Fruit fly (Drosophila melanogaster): ENCODE data around the gene AP-2mu.

Gene AP-2mu

DNA sequence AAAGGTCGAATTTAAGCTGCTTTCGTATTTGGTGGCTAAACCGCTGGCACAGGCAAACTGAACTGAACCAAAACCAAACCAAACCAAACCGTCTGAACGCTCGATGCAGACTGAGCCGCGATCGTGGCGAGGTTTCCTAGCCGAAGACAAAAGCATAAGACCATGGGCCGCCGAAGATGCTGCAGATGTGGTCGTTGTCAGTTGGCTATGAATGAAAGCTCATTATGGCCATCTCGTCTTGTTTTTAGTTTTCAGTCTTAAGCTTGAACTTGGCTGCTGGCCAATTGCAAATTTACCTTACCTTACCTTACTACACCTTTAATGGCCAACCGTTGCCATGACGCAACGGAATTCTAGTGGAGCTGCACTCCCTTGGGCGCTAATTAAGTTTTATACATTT is 26.2 kb upstream of the AP-2mu start, which contains the start of gene CG13847:
Gene CG13847 (minus strand): TSS at position 101 of the 400 bp plus-strand sequence.
- no peak for TF ChIP-seq CG8301 (tag; optimal IDR thresholded peaks at IDR 0.05)
- no peak for TF ChIP-seq CG32121 (GFP tag; IDR thresholded peaks at IDR 0.05)
- no peak for TF ChIP-seq fd96Ca (GFP tag; IDR thresholded peaks at IDR 0.05)
- TF ChIP-seq CG4496 (GFP tag; IDR thresholded peaks at IDR 0.05) = no peak
- TF ChIP-seq Pif1A (GFP tag; optimal IDR thresholded peaks at IDR 0.05) = no peak
- no peak for TF ChIP-seq EcR (GFP tag; optimal IDR thresholded peaks at IDR 0.05)
- TF ChIP-seq Pif1B (GFP tag; optimal IDR thresholded peaks at IDR 0.05) = no peak
- no peak for TF ChIP-seq CG10348 (GFP tag; IDR thresholded peaks at IDR 0.05)

- no peak for TF ChIP-seq CG10348 (GFP tag; IDR thresholded peaks at IDR 0.05)
- no peak for TF ChIP-seq CG8159 (tag; optimal IDR thresholded peaks at IDR 0.05)
- no peak for TF ChIP-seq gl (tag; optimal IDR thresholded peaks at IDR 0.05)
- TF ChIP-seq Pif1A (GFP tag; optimal IDR thresholded peaks at IDR 0.05) = no peak
- no peak for TF ChIP-seq CG17806 (tag; optimal IDR thresholded peaks at IDR 0.05)
- no peak for TF ChIP-seq rn (GFP tag; IDR thresholded peaks at IDR 0.05)
- no peak for TF ChIP-seq CG15710 (tag; optimal IDR thresholded peaks at IDR 0.05)
- no peak for TF ChIP-seq CG13204 (GFP tag; optimal IDR thresholded peaks at IDR 0.05)
- TF ChIP-seq Pif1B (GFP tag; optimal IDR thresholded peaks at IDR 0.05) = no peak
- TF ChIP-seq D1 (tag; optimal IDR thresholded peaks at IDR 0.05) = no peak
- TF ChIP-seq EcR (GFP tag; optimal IDR thresholded peaks at IDR 0.05) = no peak
- TF ChIP-seq CG32121 (GFP tag; IDR thresholded peaks at IDR 0.05) = no peak
- no peak for TF ChIP-seq CG34367 (tag; optimal IDR thresholded peaks at IDR 0.05)
- no peak for TF ChIP-seq Ets98B (GFP tag; IDR thresholded peaks at IDR 0.05)
- TF ChIP-seq CG12605 (GFP tag; IDR thresholded peaks at IDR 0.05) = no peak
Measured at dm6 chr3R:22438301-22438700, 24.0 kb upstream of the AP-2mu start.

dm6 chr3R:22446493-22446892 is 15.8 kb upstream of the AP-2mu start, which contains the start of gene CG12499:
CG12499 (minus strand) TSS chr3R:22446587.
- TF ChIP-seq gl (tag; optimal IDR thresholded peaks at IDR 0.05) (no peak), CG4496 (GFP tag; IDR thresholded peaks at IDR 0.05) (no peak), Pif1A (GFP tag; optimal IDR thresholded peaks at IDR 0.05) (no peak), CG10348 (GFP tag; IDR thresholded peaks at IDR 0.05) (no peak), CG15710 (tag; optimal IDR thresholded peaks at IDR 0.05) (no peak), CG9948 (tag; optimal IDR thresholded peaks at IDR 0.05) (no peak), CG14655 (GFP tag; optimal IDR thresholded peaks at IDR 0.05) (no peak), fd96Ca (GFP tag; IDR thresholded peaks at IDR 0.05) (no peak), CG32121 (GFP tag; IDR thresholded peaks at IDR 0.05) (no peak), CG12605 (GFP tag; IDR thresholded peaks at IDR 0.05) (no peak), Ets98B (GFP tag; IDR thresholded peaks at IDR 0.05) (no peak), CG13204 (GFP tag; optimal IDR thresholded peaks at IDR 0.05) (no peak), EcR (GFP tag; optimal IDR thresholded peaks at IDR 0.05) (no peak), Snoo (tag; optimal IDR thresholded peaks at IDR 0.05) (no peak), CG8301 (tag; optimal IDR thresholded peaks at IDR 0.05) (no peak), D1 (tag; optimal IDR thresholded peaks at IDR 0.05) (no peak)

dm6 chr3R:22447195-22447873 is 14.9 kb upstream of the AP-2mu start, which contains the start of gene CG34288:
CG34288 (minus strand) TSS chr3R:22447263.
- TF ChIP-seq D1 (tag; optimal IDR thresholded peaks at IDR 0.05) (no peak), Ets98B (GFP tag; IDR thresholded peaks at IDR 0.05) (no peak), CG32121 (GFP tag; IDR thresholded peaks at IDR 0.05) (peak; percentile 7; the same call in 1 of the 2 replicates), rn (GFP tag; IDR thresholded peaks at IDR 0.05) (no peak), CG9948 (tag; optimal IDR thresholded peaks at IDR 0.05) (no peak), Pif1A (GFP tag; optimal IDR thresholded peaks at IDR 0.05) (no peak), Snoo (tag; optimal IDR thresholded peaks at IDR 0.05) (no peak), Pif1B (GFP tag; optimal IDR thresholded peaks at IDR 0.05) (peak; percentile 37), CG10348 (GFP tag; IDR thresholded peaks at IDR 0.05) (no peak), fd96Ca (GFP tag; IDR thresholded peaks at IDR 0.05) (peak; percentile 34; the same call in 1 of the 3 replicates), CG8301 (tag; optimal IDR thresholded peaks at IDR 0.05) (no peak), CG13204 (GFP tag; optimal IDR thresholded peaks at IDR 0.05) (no peak), CG15710 (tag; optimal IDR thresholded peaks at IDR 0.05) (no peak), CG12605 (GFP tag; IDR thresholded peaks at IDR 0.05) (no peak), CG4496 (GFP tag; IDR thresholded peaks at IDR 0.05) (no peak), CG14655 (GFP tag; optimal IDR thresholded peaks at IDR 0.05) (no peak)

dm6 chr3R:22447874-22448254 is 14.4 kb upstream of the AP-2mu start, which contains the start of gene CG34376:
CG34376 (plus strand) TSS chr3R:22448099.
- TF ChIP-seq Pif1A (GFP tag; optimal IDR thresholded peaks at IDR 0.05) (no peak), CG14655 (GFP tag; optimal IDR thresholded peaks at IDR 0.05) (no peak), Snoo (tag; optimal IDR thresholded peaks at IDR 0.05) (peak; percentile 24), EcR (GFP tag; optimal IDR thresholded peaks at IDR 0.05) (no peak), CG9948 (tag; optimal IDR thresholded peaks at IDR 0.05) (no peak), D1 (tag; optimal IDR thresholded peaks at IDR 0.05) (no peak), CG34367 (tag; optimal IDR thresholded peaks at IDR 0.05) (no peak), gl (tag; optimal IDR thresholded peaks at IDR 0.05) (no peak), CG12605 (GFP tag; IDR thresholded peaks at IDR 0.05) (peak; percentile 78), CG13204 (GFP tag; optimal IDR thresholded peaks at IDR 0.05) (no peak), CG8301 (tag; optimal IDR thresholded peaks at IDR 0.05) (no peak), CG8159 (tag; optimal IDR thresholded peaks at IDR 0.05) (peak; percentile 32), CG4496 (GFP tag; IDR thresholded peaks at IDR 0.05) (peak; percentile 80), Ets98B (GFP tag; IDR thresholded peaks at IDR 0.05) (peak; percentile 53; the same call in 1 of the 2 replicates), CG17806 (tag; optimal IDR thresholded peaks at IDR 0.05) (no peak), rn (GFP tag; IDR thresholded peaks at IDR 0.05) (peak; percentile 17; the same call in 1 of the 2 replicates), CG15710 (tag; optimal IDR thresholded peaks at IDR 0.05) (peak; percentile 8), CG32121 (GFP tag; IDR thresholded peaks at IDR 0.05) (peak; percentile 66), fd96Ca (GFP tag; IDR thresholded peaks at IDR 0.05) (0 out of 3 replicates have a peak, but pooled peaks have one; percentile 37), CG10348 (GFP tag; IDR thresholded peaks at IDR 0.05) (no peak), Pif1B (GFP tag; optimal IDR thresholded peaks at IDR 0.05) (peak; percentile 21)
